Fruit fly (Drosophila melanogaster) whole organism, pupa: ENCODE measurements around the gene pbl.

Experiments used
- CG10348 ChIP-seq: fragments of 200-800 bp; sonication (Bioruptor generic); IDR thresholded peaks from 2 replicates; pipeline ENCODE4 v1.3.6; 2022; ENCODE audit warnings: missing biosample characterization, missing genetic modification characterization
- CG13204 ChIP-seq: fragments of 200-800 bp; sonication (Bioruptor generic); optimal IDR thresholded peaks from 2 replicates; lab custom pipeline; 2018; ENCODE audit warnings: missing biosample characterization, mild to moderate bottlenecking, missing genetic modification characterization, moderate library complexity
- CG15710 ChIP-seq: fragments of 200-800 bp; sonication (Bioruptor generic); optimal IDR thresholded peaks from 2 replicates; lab custom pipeline; 2018; ENCODE audit warnings: missing biosample characterization, mild to moderate bottlenecking, missing genetic modification characterization, moderate library complexity
- CG17806 ChIP-seq: fragments of 200-800 bp; sonication (Bioruptor generic); optimal IDR thresholded peaks from 2 replicates; lab custom pipeline; 2018; ENCODE audit warnings: missing biosample characterization, mild to moderate bottlenecking, missing genetic modification characterization, moderate library complexity
- CG32121 ChIP-seq: fragments of 200-800 bp; sonication (Bioruptor generic); IDR thresholded peaks from 2 replicates; pipeline ENCODE4 v1.3.6; 2022; ENCODE audit warnings: missing biosample characterization, missing genetic modification characterization
- CG34367 ChIP-seq: fragments of 200-800 bp; sonication (Bioruptor generic); optimal IDR thresholded peaks from 2 replicates; lab custom pipeline; 2018; ENCODE audit warnings: missing biosample characterization, mild to moderate bottlenecking, missing genetic modification characterization
- CG8159 ChIP-seq: fragments of 200-800 bp; sonication (Bioruptor generic); optimal IDR thresholded peaks from 3 replicates; lab custom pipeline; 2018; ENCODE audit warnings: missing biosample characterization, mild to moderate bottlenecking, missing genetic modification characterization, moderate library complexity
- D1 ChIP-seq: fragments of 200-800 bp; sonication (Bioruptor generic); optimal IDR thresholded peaks from 2 replicates; lab custom pipeline; 2018; ENCODE audit warnings: missing biosample characterization, mild to moderate bottlenecking, missing genetic modification characterization, moderate library complexity
- Pif1A ChIP-seq: fragments of 200-800 bp; sonication (Bioruptor generic); optimal IDR thresholded peaks from 3 replicates; lab custom pipeline; 2016; ENCODE audit warnings: missing biosample characterization, missing genetic modification characterization
- Pif1B ChIP-seq: fragments of 200-800 bp; sonication (Bioruptor generic); optimal IDR thresholded peaks from 3 replicates; lab custom pipeline; 2016; ENCODE audit warnings: missing biosample characterization, missing genetic modification characterization
- fd96Ca ChIP-seq: fragments of 200-800 bp; sonication (Bioruptor generic); IDR thresholded peaks from 3 replicates; pipeline ENCODE4 v1.3.6; 2022; ENCODE audit warnings: missing biosample characterization, missing genetic modification characterization
- rn ChIP-seq: fragments of 200-800 bp; sonication (Bioruptor generic); IDR thresholded peaks from 2 replicates; pipeline ENCODE4 v1.3.6; 2022; ENCODE audit warnings: missing biosample characterization, missing genetic modification characterization

- TF ChIP-seq CG8159 (tag; lab: Kevin White, UChicago) (peak; percentile 74), CG10348 (GFP tag; lab: Robert Waterston, UW) (no peak), rn (no peak), CG32121 (0 out of 2 replicates have a peak, but pooled peaks have one; percentile 21), CG15710 (tag; lab: Kevin White, UChicago) (peak; percentile 65), fd96Ca (no peak), CG17806 (tag; lab: Kevin White, UChicago) (peak; percentile 32), Pif1B (GFP tag; lab: Kevin White, UChicago) (peak; percentile 15), Pif1A (GFP tag; lab: Kevin White, UChicago) (peak; percentile 44), CG13204 (GFP tag; lab: Kevin White, UChicago) (peak; percentile 10), D1 (tag; lab: Kevin White, UChicago) (no peak), CG34367 (tag; lab: Kevin White, UChicago) (peak; percentile 18)
These were observed 36.0 kb downstream of the pbl start for dm6 chr3L:7875606-7876366.
